Fruit fly (Drosophila melanogaster) whole organism, embryonic: ENCODE measurements around the gene mRpL27.

ENCODE experiments used
- BEAF-32 ChIP-seq: fragments of 200-800 bp; sonication (Bioruptor generic); optimal IDR thresholded peaks from 3 replicates; lab custom pipeline; 2017; ENCODE audit warnings: missing biosample characterization, missing genetic modification characterization, mild to moderate bottlenecking, moderate library complexity, missing genetic modification reagents
- C15 ChIP-seq: fragments of 200-800 bp; sonication (Bioruptor generic); IDR thresholded peaks from 3 replicates; pipeline ENCODE4 v1.3.6; 2022; ENCODE audit warnings: missing biosample characterization, missing genetic modification characterization
- CG10209 ChIP-seq: fragments of 200-800 bp; sonication (Bioruptor generic); optimal IDR thresholded peaks from 3 replicates; lab custom pipeline; 2017; ENCODE audit warnings: missing biosample characterization, mild to moderate bottlenecking, missing genetic modification characterization, missing genetic modification reagents
- CG12219 ChIP-seq: fragments of 200-800 bp; sonication (Bioruptor generic); optimal IDR thresholded peaks from 3 replicates; lab custom pipeline; 2018; ENCODE audit warnings: missing biosample characterization, mild to moderate bottlenecking, missing genetic modification characterization
- CG13624 ChIP-seq: fragments of 200-800 bp; sonication (Bioruptor generic); optimal IDR thresholded peaks from 2 replicates; lab custom pipeline; 2016; ENCODE audit warnings: missing biosample characterization, missing genetic modification characterization
- CG17328 ChIP-seq: fragments of 200-800 bp; sonication (Bioruptor generic); IDR thresholded peaks from 2 replicates; pipeline ENCODE4 v1.3.6; 2022; ENCODE audit warnings: missing biosample characterization, missing genetic modification characterization
- CG17829 ChIP-seq: fragments of 200-800 bp; optimal IDR thresholded peaks from 2 replicates; lab custom pipeline; 2019; ENCODE audit warnings: missing biosample characterization, mild to moderate bottlenecking, missing genetic modification characterization, moderate library complexity
- CG4328 ChIP-seq: fragments of 200-800 bp; sonication (Bioruptor generic); optimal IDR thresholded peaks from 3 replicates; lab custom pipeline; 2017; ENCODE audit warnings: missing biosample characterization, missing genetic modification reagents, missing genetic modification characterization
- CG7271 ChIP-seq: fragments of 200-800 bp; sonication (Bioruptor generic); optimal IDR thresholded peaks from 2 replicates; lab custom pipeline; 2018; ENCODE audit warnings: missing biosample characterization, mild to moderate bottlenecking, missing genetic modification characterization, moderate library complexity
- CG7357 ChIP-seq: fragments of 200-800 bp; sonication (Bioruptor generic); IDR thresholded peaks from 3 replicates; pipeline ENCODE4 v1.3.6; 2022; ENCODE audit warnings: missing biosample characterization, missing genetic modification characterization
- CG8290 ChIP-seq, 3 experiments: fragments of 200-800 bp; sonication (Bioruptor generic); optimal IDR thresholded peaks; 2 replicates each; lab custom pipeline; 2016 to 2019; ENCODE audit warnings: missing biosample characterization in 3 of 3, missing genetic modification characterization in 3 of 3, mild to moderate bottlenecking in 2 of 3, moderate library complexity in 1 of 3
- CTCF ChIP-seq: fragments of 200-800 bp; sonication (Bioruptor generic); optimal IDR thresholded peaks from 2 replicates; lab custom pipeline; 2017; ENCODE audit warnings: missing biosample characterization, mild to moderate bottlenecking, missing genetic modification characterization, moderate library complexity
- Doc3 ChIP-seq: fragments of 200-800 bp; sonication (Bioruptor generic); IDR thresholded peaks from 3 replicates; pipeline ENCODE4 v1.3.6; 2022; ENCODE audit warnings: missing biosample characterization, missing genetic modification characterization; ENCODE audit not compliant: partially characterized antibody
- Ets97D ChIP-seq: fragments of 200-800 bp; sonication (Bioruptor generic); optimal IDR thresholded peaks from 3 replicates; lab custom pipeline; 2016; ENCODE audit warnings: missing biosample characterization, missing genetic modification characterization
- H15 ChIP-seq: fragments of 200-800 bp; sonication (Bioruptor generic); IDR thresholded peaks from 3 replicates; pipeline ENCODE4 v1.3.6; 2022; ENCODE audit warnings: missing biosample characterization, missing genetic modification characterization
- Hand ChIP-seq: fragments of 200-800 bp; sonication (Bioruptor generic); optimal IDR thresholded peaks from 2 replicates; lab custom pipeline; 2017; ENCODE audit warnings: mild to moderate bottlenecking, missing biosample characterization, missing genetic modification reagents, missing genetic modification characterization
- Med ChIP-seq: fragments of 200-800 bp; sonication (Bioruptor generic); peaks from one replicate; lab custom pipeline; 2016; ENCODE audit warnings: missing biosample characterization, missing genetic modification characterization, mild to moderate bottlenecking, inconsistent platforms, moderate library complexity
- NC2β ChIP-seq: fragments of 200-800 bp; sonication (Bioruptor generic); optimal IDR thresholded peaks from 2 replicates; lab custom pipeline; 2016; ENCODE audit warnings: missing biosample characterization, missing genetic modification characterization
- Nf-YA ChIP-seq: fragments of 200-800 bp; sonication (Bioruptor generic); IDR thresholded peaks from 2 replicates; pipeline ENCODE4 v1.3.6; 2022; ENCODE audit warnings: missing biosample characterization, missing genetic modification characterization
- Oaz ChIP-seq: fragments of 200-800 bp; sonication (Bioruptor generic); IDR thresholded peaks from 2 replicates; pipeline ENCODE4 v1.3.6; 2022; ENCODE audit warnings: missing biosample characterization, missing genetic modification characterization
- Pdp1 ChIP-seq, 2 experiments: fragments of 200-800 bp; sonication (Bioruptor generic); optimal IDR thresholded peaks; 3 replicates each; lab custom pipeline; 2016; ENCODE audit warnings: missing biosample characterization in 2 of 2, missing genetic modification characterization in 2 of 2, mild to moderate bottlenecking in 1 of 2, moderate library complexity in 1 of 2
- Poxn ChIP-seq: fragments of 200-800 bp; sonication (Bioruptor generic); IDR thresholded peaks from 2 replicates; pipeline ENCODE4 v1.3.6; 2022; ENCODE audit warnings: missing biosample characterization, missing genetic modification characterization
- Ravus ChIP-seq: fragments of 200-800 bp; sonication (Bioruptor generic); IDR thresholded peaks from 2 replicates; pipeline ENCODE4 v1.3.6; 2022; ENCODE audit warnings: missing biosample characterization, missing genetic modification characterization
- Sox100B ChIP-seq: fragments of 200-800 bp; sonication (Bioruptor generic); optimal IDR thresholded peaks from 3 replicates; lab custom pipeline; 2018; ENCODE audit warnings: missing biosample characterization, mild to moderate bottlenecking, missing genetic modification characterization
- Taf1 ChIP-seq: fragments of 200-800 bp; sonication (Bioruptor generic); IDR thresholded peaks from 2 replicates; pipeline ENCODE4 v1.3.6; 2022; ENCODE audit warnings: missing biosample characterization, missing genetic modification characterization
- Vsx1 ChIP-seq: fragments of 200-800 bp; sonication (Bioruptor generic); optimal IDR thresholded peaks from 2 replicates; lab custom pipeline; 2017; ENCODE audit warnings: missing biosample characterization, mild to moderate bottlenecking, missing genetic modification characterization, missing genetic modification reagents
- ara ChIP-seq: fragments of 200-800 bp; sonication (Bioruptor generic); IDR thresholded peaks from 2 replicates; pipeline ENCODE4 v1.3.6; 2022; ENCODE audit warnings: missing biosample characterization, missing genetic modification characterization
- bsh ChIP-seq, 2 experiments: fragments of 200-800 bp; sonication (Bioruptor generic); optimal IDR thresholded peaks; 2 replicates each; lab custom pipeline; 2017 to 2018; ENCODE audit warnings: mild to moderate bottlenecking in 2 of 2, missing biosample characterization in 2 of 2, missing genetic modification characterization in 2 of 2, moderate library complexity in 1 of 2
- chif ChIP-seq, 2 experiments: fragments of 200-800 bp; sonication (Bioruptor generic); optimal IDR thresholded peaks; 3 replicates each; lab custom pipeline; 2016; ENCODE audit warnings: missing biosample characterization in 2 of 2, missing genetic modification characterization in 2 of 2
- ci ChIP-seq: fragments of 200-800 bp; sonication (Bioruptor generic); IDR thresholded peaks from 3 replicates; pipeline ENCODE4 v1.3.6; 2022; ENCODE audit warnings: missing biosample characterization, missing genetic modification characterization
- crp ChIP-seq, 2 experiments: fragments of 200-800 bp; sonication (Bioruptor generic); optimal IDR thresholded peaks; 2 replicates in 1 of 2; 3 replicates in 1 of 2; lab custom pipeline; 2017; ENCODE audit warnings: missing biosample characterization in 2 of 2, missing genetic modification characterization in 2 of 2, mild to moderate bottlenecking in 1 of 2, moderate library complexity in 1 of 2
- dan ChIP-seq: fragments of 200-800 bp; sonication (Bioruptor generic); IDR thresholded peaks from 2 replicates; pipeline ENCODE4 v1.3.6; 2022; ENCODE audit warnings: missing biosample characterization, missing genetic modification characterization
- dmrt11E ChIP-seq: fragments of 200-800 bp; sonication (Bioruptor generic); optimal IDR thresholded peaks from 3 replicates; lab custom pipeline; 2018; ENCODE audit warnings: missing biosample characterization, mild to moderate bottlenecking, missing genetic modification characterization, moderate library complexity
- exex ChIP-seq: fragments of 200-800 bp; sonication (Bioruptor generic); optimal IDR thresholded peaks from 4 replicates; lab custom pipeline; 2018; ENCODE audit warnings: missing biosample characterization, mild to moderate bottlenecking, missing genetic modification characterization, moderate library complexity
- hb ChIP-seq: fragments of 200-800 bp; sonication (Bioruptor generic); IDR thresholded peaks from 3 replicates; pipeline ENCODE4 v1.3.6; 2022; ENCODE audit warnings: missing biosample characterization, missing genetic modification characterization; ENCODE audit not compliant: partially characterized antibody
- her ChIP-seq: fragments of 200-800 bp; sonication (Bioruptor generic); optimal IDR thresholded peaks from 2 replicates; lab custom pipeline; 2016; ENCODE audit warnings: missing biosample characterization, missing genetic modification characterization
- lola ChIP-seq, 3 experiments: fragments of >200 bp in 2 of 3; fragments of 200-800 bp in 1 of 3; sonication (Bioruptor generic) in 1 of 3; optimal IDR thresholded peaks; 2 replicates each; lab custom pipeline; 2017 to 2019; ENCODE audit warnings: missing biosample characterization in 3 of 3, missing genetic modification characterization in 3 of 3, mild to moderate bottlenecking in 1 of 3, moderate library complexity in 1 of 3
- mirr ChIP-seq: fragments of 200-800 bp; sonication (Bioruptor generic); optimal IDR thresholded peaks from 3 replicates; lab custom pipeline; 2018; ENCODE audit warnings: missing biosample characterization, mild to moderate bottlenecking, missing genetic modification characterization
- mld ChIP-seq: fragments of 200-800 bp; sonication (Bioruptor generic); IDR thresholded peaks from 3 replicates; pipeline ENCODE4 v1.3.6; 2022; ENCODE audit warnings: missing biosample characterization, missing genetic modification characterization; ENCODE audit not compliant: partially characterized antibody
- nerfin-1 ChIP-seq: fragments of 200-800 bp; sonication (Bioruptor generic); optimal IDR thresholded peaks from 3 replicates; lab custom pipeline; 2019; ENCODE audit warnings: missing biosample characterization, mild to moderate bottlenecking, missing genetic modification characterization, moderate library complexity
- pfk ChIP-seq: fragments of 200-800 bp; sonication (Bioruptor generic); optimal IDR thresholded peaks from 2 replicates; lab custom pipeline; 2018; ENCODE audit warnings: missing biosample characterization, mild to moderate bottlenecking, missing genetic modification characterization, moderate library complexity
- phol ChIP-seq: fragments of 200-800 bp; sonication (Bioruptor generic); optimal IDR thresholded peaks from 3 replicates; lab custom pipeline; 2018; ENCODE audit warnings: missing biosample characterization, mild to moderate bottlenecking, missing genetic modification characterization, moderate library complexity
- sens-2 ChIP-seq: fragments of 200-800 bp; sonication (Bioruptor generic); IDR thresholded peaks from 2 replicates; pipeline ENCODE4 v1.3.6; 2022; ENCODE audit warnings: missing biosample characterization, missing genetic modification characterization
- sisA ChIP-seq: fragments of 200-800 bp; sonication (Bioruptor generic); IDR thresholded peaks from 2 replicates; pipeline ENCODE4 v1.3.6; 2022; ENCODE audit warnings: missing biosample characterization, missing genetic modification characterization
- slou ChIP-seq: fragments of 200-800 bp; sonication (Bioruptor generic); optimal IDR thresholded peaks from 3 replicates; lab custom pipeline; 2016; ENCODE audit warnings: missing biosample characterization, missing genetic modification characterization
- stwl ChIP-seq: fragments of 200-800 bp; sonication (Bioruptor generic); optimal IDR thresholded peaks from 3 replicates; lab custom pipeline; 2018; ENCODE audit warnings: missing biosample characterization, mild to moderate bottlenecking, missing genetic modification characterization, moderate library complexity
- toy ChIP-seq: fragments of 200-800 bp; sonication (Bioruptor generic); IDR thresholded peaks from 2 replicates; pipeline ENCODE4 v1.3.6; 2022; ENCODE audit warnings: missing biosample characterization, missing genetic modification characterization
- twi ChIP-seq: fragments of 200-800 bp; optimal IDR thresholded peaks from 2 replicates; lab custom pipeline; 2019; ENCODE audit warnings: missing biosample characterization, mild to moderate bottlenecking, missing genetic modification characterization, moderate library complexity
- wor ChIP-seq: fragments of 200-800 bp; sonication (Bioruptor generic); IDR thresholded peaks from 2 replicates; pipeline ENCODE4 v1.3.6; 2022; ENCODE audit warnings: missing biosample characterization, missing genetic modification characterization
- zen ChIP-seq: fragments of 200-800 bp; sonication (Bioruptor generic); optimal IDR thresholded peaks from 3 replicates; lab custom pipeline; 2018; ENCODE audit warnings: missing biosample characterization, mild to moderate bottlenecking, missing genetic modification characterization, moderate library complexity
- zen2 ChIP-seq: fragments of 200-800 bp; sonication (Bioruptor generic); IDR thresholded peaks from 3 replicates; pipeline ENCODE4 v1.3.6; 2022; ENCODE audit warnings: missing biosample characterization, missing genetic modification characterization; ENCODE audit not compliant: partially characterized antibody

Gene mRpL27

DNA sequence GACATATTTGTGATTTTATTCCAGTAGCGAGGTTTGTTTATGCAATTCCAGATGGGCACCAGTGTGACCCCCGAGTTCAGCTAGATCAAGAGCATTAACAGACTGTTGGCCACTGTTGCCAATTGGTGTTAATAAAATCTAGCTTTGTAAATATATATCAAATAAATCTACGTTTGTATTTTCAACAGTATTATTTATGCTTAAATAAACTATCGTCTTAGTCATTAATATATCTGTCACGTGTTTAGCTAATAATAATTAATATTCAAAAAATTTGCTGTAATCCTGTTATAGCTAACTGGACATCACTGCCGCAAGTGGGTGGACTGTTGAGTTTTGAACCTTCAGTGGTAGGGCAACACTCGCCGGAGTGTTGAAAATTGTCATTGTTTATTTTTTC is at the start of gene mRpL27, which contains the start of gene CG15435 (continued):
- TF ChIP-seq sisA (GFP tag; lab: Robert Waterston, UW) (no peak), her (GFP tag; lab: Kevin White, UChicago) (no peak), mirr (no peak), Vsx1 (GFP tag; lab: Kevin White, UChicago) (no peak), crp (GFP tag; optimal IDR thresholded peaks at IDR 0.05; lab: Kevin White, UChicago) (peak in 1 of 2 experiments; percentile 70), pfk (GFP tag; lab: Kevin White, UChicago) (no peak), slou (GFP tag; lab: Kevin White, UChicago) (no peak), Poxn (GFP tag; lab: Robert Waterston, UW) (no peak), Taf1 (GFP tag; lab: Robert Waterston, UW) (no peak), ara (no peak), CG10209 (GFP tag; lab: Kevin White, UChicago) (peak; percentile 7), mld (GFP tag; lab: Robert Waterston, UW) (no peak), CG4328 (GFP tag; lab: Kevin White, UChicago) (peak; percentile 42), lola (GFP tag; optimal IDR thresholded peaks at IDR 0.05; lab: Kevin White, UChicago) (peak in 1 of 3 experiments; percentile 50), CTCF (GFP tag; lab: Kevin White, UChicago) (no peak), BEAF-32 (peak; percentile 35), CG17829 (tag; lab: Kevin White, UChicago) (peak; percentile 59), Hand (GFP tag; lab: Kevin White, UChicago) (no peak), Doc3 (GFP tag; lab: Robert Waterston, UW) (no peak), zen2 (GFP tag; lab: Robert Waterston, UW) (no peak), ci (no peak), toy (no peak), Nf-YA (GFP tag; lab: Robert Waterston, UW) (no peak), CG13624 (GFP tag; lab: Kevin White, UChicago) (no peak), nerfin-1 (tag; lab: Kevin White, UChicago) (peak; percentile 39), twi (peak; percentile 65), stwl (tag; lab: Kevin White, UChicago) (peak; percentile 83), Ravus (no peak), Oaz (GFP tag; lab: Robert Waterston, UW) (no peak), dmrt11E (tag; lab: Kevin White, UChicago) (peak; percentile 24), Pdp1 (GFP tag; optimal IDR thresholded peaks at IDR 0.05; lab: Kevin White, UChicago) (peak in 1 of 2 experiments; percentile 95), C15 (GFP tag; lab: Robert Waterston, UW) (no peak), chif (GFP tag; optimal IDR thresholded peaks at IDR 0.05; lab: Kevin White, UChicago) (no peak), hb (GFP tag; lab: Robert Waterston, UW) (no peak)

- TF ChIP-seq CG17328 (GFP tag; lab: Robert Waterston, UW), result 0 out of 2 replicates have a peak, but pooled peaks have one; percentile 21
- 0 out of 3 replicates have a peak, but pooled peaks have one; percentile 25 for TF ChIP-seq H15
- TF ChIP-seq dan (GFP tag; lab: Robert Waterston, UW), result no peak
- no peak for TF ChIP-seq zen (tag; lab: Kevin White, UChicago)
- TF ChIP-seq bsh (GFP tag; optimal IDR thresholded peaks at IDR 0.05; lab: Kevin White, UChicago), result no peak
- no peak for TF ChIP-seq exex (tag; lab: Kevin White, UChicago)
- TF ChIP-seq sens-2 (GFP tag; lab: Robert Waterston, UW), result 0 out of 2 replicates have a peak, but pooled peaks have one; percentile 22
- TF ChIP-seq Sox100B (GFP tag; lab: Kevin White, UChicago), result no peak
- no peak for TF ChIP-seq wor
- TF ChIP-seq CG8290 (GFP tag; optimal IDR thresholded peaks at IDR 0.05; lab: Kevin White, UChicago), result no peak
- peak in 1 of 2 experiments; percentile 19 for TF ChIP-seq CG8290 (tag; optimal IDR thresholded peaks at IDR 0.05; lab: Kevin White, UChicago)
- TF ChIP-seq CG7271, result peak; percentile 74
- peak; percentile 34 for TF ChIP-seq Med (GFP tag; lab: Kevin White, UChicago)
- TF ChIP-seq NC2β, result no peak
- no peak for TF ChIP-seq phol (tag; lab: Kevin White, UChicago)
- peak; percentile 62; the same call in 2 of the 3 replicates for TF ChIP-seq ci
- TF ChIP-seq Ets97D (GFP tag; lab: Kevin White, UChicago), result peak; percentile 72
- TF ChIP-seq CG12219, result no peak
- TF ChIP-seq CG7357 (GFP tag; lab: Robert Waterston, UW), result no peak
Measured at dm6 chr2L:4477978-4478377, 18.5 kb upstream of the mRpL27 start.
